Worm (Caenorhabditis elegans) whole organism, midembryonic: ENCODE measurements around the gene pals-31.

Experiments
- klf-2 ChIP-seq: fragments of 200-800 bp; sonication (Bioruptor generic); conservative IDR thresholded peaks from 2 replicates; pipeline ENCODE4 v1.3.6; 2022; ENCODE audit warnings: missing genetic modification reagents, missing genetic modification characterization, missing compliant biosample characterization
- med-1 ChIP-seq: sonication (generic microtip); optimal IDR thresholded peaks from 2 replicates; lab custom pipeline; 2017; ENCODE audit warnings: missing genetic modification characterization, mild to moderate bottlenecking, missing compliant biosample characterization, antibody characterized with exemption, missing genetic modification reagents; ENCODE audit not compliant: insufficient read depth

ce11 chrV:608844-609243 lies 27.5 kb upstream of the pals-31 start, which contains the start of gene srw-109:
- TF ChIP-seq klf-2 (GFP tag; lab: Robert Waterston, UW), result no peak
- no peak for TF ChIP-seq med-1 (GFP tag; lab: Kevin White, UChicago)
